Fruit fly (Drosophila melanogaster) S2 (cell line): ENCODE results near the gene Cyp9f3.

Experiments
- CG8478 ChIP-seq: fragments of >200 bp; optimal IDR thresholded peaks from 2 replicates; lab custom pipeline; 2018
- CTCF ChIP-seq, 2 experiments: fragments of >200 bp; optimal IDR thresholded peaks; 2 replicates each; lab custom pipeline; 2018

DNA sequence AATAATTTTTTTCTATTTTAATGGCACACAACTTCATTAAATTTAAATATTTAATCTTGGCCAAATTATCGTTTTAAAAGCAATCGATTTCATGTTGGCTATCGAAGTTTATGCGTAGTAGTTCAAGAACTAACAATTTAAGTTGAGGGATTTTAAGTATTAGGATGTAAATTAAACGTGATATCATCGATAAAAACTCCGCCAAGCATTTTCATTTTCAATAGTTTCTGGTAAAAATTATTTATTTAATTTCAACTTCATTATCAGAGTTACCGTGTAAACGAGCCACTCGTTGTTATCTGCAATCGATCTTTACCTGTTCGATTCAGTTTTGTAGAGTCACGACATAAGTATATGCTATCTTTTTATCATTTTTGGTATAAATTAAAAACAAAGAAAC is 4.2 kb upstream of the Cyp9f3 start:
- TF ChIP-seq CG8478 (lab: Kevin White, UChicago) (no peak), CTCF (optimal IDR thresholded peaks at IDR 0.05; lab: Kevin White, UChicago) (no peak)
